Fruit fly (Drosophila melanogaster): Measurements from ENCODE around the gene Cyp12e1.

Gene Cyp12e1

dm6 chr3R:10412550-10413459 lies 21.8 kb upstream of the Cyp12e1 start, which contains the start of the genes Irp-1B and Rrp46 (continued):
- TF ChIP-seq Jarid2 (GFP tag; optimal IDR thresholded peaks at IDR 0.05) (peak; percentile 64), CG16815 (GFP tag; optimal IDR thresholded peaks at IDR 0.05) (no peak), Hand (GFP tag; optimal IDR thresholded peaks at IDR 0.05) (no peak)

- 0 out of 3 replicates have a peak, but pooled peaks have one; percentile 29 for TF ChIP-seq CG11695 (GFP tag; IDR thresholded peaks at IDR 0.05)
- peak; percentile 67 for TF ChIP-seq Atf6 (GFP tag; IDR thresholded peaks at IDR 0.05)
- peak; percentile 86 for TF ChIP-seq CG34376 (GFP tag; optimal IDR thresholded peaks at IDR 0.05)
- peak; percentile 98 for TF ChIP-seq Med (GFP tag)
- TF ChIP-seq Lhr (GFP tag; optimal IDR thresholded peaks at IDR 0.05), result peak; percentile 86
- TF ChIP-seq B-H2 (GFP tag; optimal IDR thresholded peaks at IDR 0.05), result peak; percentile 78
- no peak; the same call in 1 of the 2 replicates for TF ChIP-seq ro (GFP tag; IDR thresholded peaks at IDR 0.05)
- TF ChIP-seq ind (GFP tag; optimal IDR thresholded peaks at IDR 0.05), result peak; percentile 83
- no peak for TF ChIP-seq abd-A (tag; optimal IDR thresholded peaks at IDR 0.05)
- TF ChIP-seq CG17361 (GFP tag; IDR thresholded peaks at IDR 0.05), result peak; percentile 75
- peak; percentile 80 for TF ChIP-seq CG15601 (tag; optimal IDR thresholded peaks at IDR 0.05)
- TF ChIP-seq Ravus (GFP tag; IDR thresholded peaks at IDR 0.05), result peak; percentile 15; the same call in 1 of the 2 replicates
- TF ChIP-seq CG3847 (GFP tag; IDR thresholded peaks at IDR 0.05), result peak; percentile 77
- peak; percentile 59; the same call in 2 of the 3 replicates for TF ChIP-seq CG7357 (GFP tag; IDR thresholded peaks at IDR 0.05)
- TF ChIP-seq so (GFP tag; IDR thresholded peaks at IDR 0.05), result 0 out of 3 replicates have a peak, but pooled peaks have one; percentile 33
- no peak for TF ChIP-seq cad (GFP tag; optimal IDR thresholded peaks at IDR 0.05)
- TF ChIP-seq exex (tag; optimal IDR thresholded peaks at IDR 0.05), result peak; percentile 28
- TF ChIP-seq CG2120 (GFP tag; optimal IDR thresholded peaks at IDR 0.05), result peak; percentile 68
- TF ChIP-seq shn (GFP tag; optimal IDR thresholded peaks at IDR 0.05), result peak; percentile 85
- peak in 1 of 3 experiments; percentile 52 for TF ChIP-seq lola (GFP tag; optimal IDR thresholded peaks at IDR 0.05)
- TF ChIP-seq CG14965 (GFP tag; optimal IDR thresholded peaks at IDR 0.05; ENCODE audit: borderline replicate concordance), result peak; percentile 100
- TF ChIP-seq CG8478 (optimal IDR thresholded peaks at IDR 0.05), result no peak
- peak; percentile 56 for TF ChIP-seq CG18011 (GFP tag; optimal IDR thresholded peaks at IDR 0.05)
- TF ChIP-seq BEAF-32 (GFP tag; optimal IDR thresholded peaks at IDR 0.05), result peak; percentile 29
- TF ChIP-seq unc-4 (GFP tag; IDR thresholded peaks at IDR 0.05; ENCODE audit: partially characterized antibody), result no peak
- TF ChIP-seq danr (GFP tag; IDR thresholded peaks at IDR 0.05), result peak; percentile 23; the same call in 1 of the 2 replicates
- peak; percentile 59; the same call in 1 of the 2 replicates for TF ChIP-seq bowl (GFP tag; IDR thresholded peaks at IDR 0.05)
- TF ChIP-seq stc (GFP tag; IDR thresholded peaks at IDR 0.05), result peak; percentile 75
- TF ChIP-seq crp (GFP tag; optimal IDR thresholded peaks at IDR 0.05), result peak; percentile 77 to 94
- TF ChIP-seq pan (optimal IDR thresholded peaks at IDR 0.05), result no peak
- TF ChIP-seq pan (GFP tag; optimal IDR thresholded peaks at IDR 0.05 in 1 of 2, IDR thresholded peaks at IDR 0.05 in 1 of 2), result peak in 1 of 2 experiments; percentile 87
- TF ChIP-seq gfzf (GFP tag; optimal IDR thresholded peaks at IDR 0.05), result peak; percentile 35
- peak; percentile 57 for TF ChIP-seq tx (GFP tag; optimal IDR thresholded peaks at IDR 0.05)
- peak; percentile 78 for TF ChIP-seq HLH3B (GFP tag; IDR thresholded peaks at IDR 0.05)
- peak; percentile 77 for TF ChIP-seq CG43689 (GFP tag; IDR thresholded peaks at IDR 0.05)
- peak; percentile 70 for TF ChIP-seq Ada2b (GFP tag; IDR thresholded peaks at IDR 0.05)
- no peak for TF ChIP-seq CG9797 (GFP tag; optimal IDR thresholded peaks at IDR 0.05)
- TF ChIP-seq CG1832 (GFP tag; optimal IDR thresholded peaks at IDR 0.05), result no peak
- TF ChIP-seq CG8089 (GFP tag; optimal IDR thresholded peaks at IDR 0.05), result peak; percentile 82
- peak; percentile 69 for TF ChIP-seq CG9609 (GFP tag; optimal IDR thresholded peaks at IDR 0.05)
- no peak for TF ChIP-seq grn (GFP tag; optimal IDR thresholded peaks at IDR 0.05)
- 0 out of 2 replicates have a peak, but pooled peaks have one; percentile 12 for TF ChIP-seq wor (GFP tag; IDR thresholded peaks at IDR 0.05)
- no peak; the same call in 1 of the 2 replicates for TF ChIP-seq CG5953 (GFP tag; IDR thresholded peaks at IDR 0.05)
- peak; percentile 55 for TF ChIP-seq CG30020 (tag; optimal IDR thresholded peaks at IDR 0.05)
These were observed 18.7 kb upstream of the Cyp12e1 start, which contains the start of gene CG6345 for dm6 chr3R:10415923-10416322. TSS of gene CG6345 (minus strand) at chr3R:10416046.

Data from whole organism, embryonic.